Fruit fly (Drosophila melanogaster): ENCODE results near the gene CG1503.

CG1503 gene

dm6 chrX:21106269-21106668, at the start of gene CG1503:
TSS of gene CG1503 (minus strand) at chrX:21106369.
- TF ChIP-seq sv (GFP tag; optimal IDR thresholded peaks at IDR 0.05) (no peak), Hr83 (GFP tag; optimal IDR thresholded peaks at IDR 0.05; ENCODE audit: poor library complexity, severe bottlenecking) (no peak), Mio (GFP tag; optimal IDR thresholded peaks at IDR 0.05) (no peak), psq (GFP tag; optimal IDR thresholded peaks at IDR 0.05) (no peak), foxo (GFP tag; optimal IDR thresholded peaks at IDR 0.05) (no peak), brk (GFP tag; optimal IDR thresholded peaks at IDR 0.05) (no peak), woc (GFP tag; optimal IDR thresholded peaks at IDR 0.05) (no peak), rgr (GFP tag; optimal IDR thresholded peaks at IDR 0.05) (no peak), Hnf4 (GFP tag; optimal IDR thresholded peaks at IDR 0.05) (no peak), Abd-B (GFP tag; optimal IDR thresholded peaks at IDR 0.05) (no peak), CG32264 (GFP tag; optimal IDR thresholded peaks at IDR 0.05) (no peak), Jra (GFP tag; optimal IDR thresholded peaks at IDR 0.05) (no peak), tai (GFP tag; optimal IDR thresholded peaks at IDR 0.05) (no peak), h (GFP tag; optimal IDR thresholded peaks at IDR 0.05) (no peak), usp (GFP tag; optimal IDR thresholded peaks at IDR 0.05) (no peak), GATAd (GFP tag; optimal IDR thresholded peaks at IDR 0.05) (no peak), HLH106 (tag; optimal IDR thresholded peaks at IDR 0.05) (no peak), dmrt93B (GFP tag; optimal IDR thresholded peaks at IDR 0.05) (no peak), Hr78 (GFP tag; optimal IDR thresholded peaks at IDR 0.05) (no peak), sage (GFP tag; optimal IDR thresholded peaks at IDR 0.05) (no peak)

DNA sequence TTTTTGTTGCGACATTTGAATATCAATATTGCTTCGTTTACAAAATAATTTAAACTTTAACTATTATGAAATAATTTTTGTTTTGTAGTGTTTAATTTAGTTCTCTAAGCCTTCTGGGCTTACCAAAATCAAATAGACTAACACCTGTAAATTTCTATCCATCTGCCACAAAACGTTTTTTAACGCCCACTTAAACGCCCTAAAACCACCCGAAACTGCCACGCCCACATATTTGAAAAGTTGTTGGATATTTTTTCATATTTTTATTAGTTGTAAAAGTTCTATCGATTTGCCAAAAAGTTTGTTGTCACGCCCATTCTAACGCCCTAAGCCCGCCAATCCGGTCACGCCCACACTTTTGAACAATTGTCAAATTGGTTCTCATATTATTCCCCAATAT, 40.8 kb upstream of the CG1503 start, which contains the start of gene CG45154:
Gene CG45154, minus strand, starts transcription at position 101 of the 400 bp plus-strand sequence.
- TF ChIP-seq brk (GFP tag; optimal IDR thresholded peaks at IDR 0.05) (no peak), CrebA (GFP tag; optimal IDR thresholded peaks at IDR 0.05; ENCODE audit: borderline replicate concordance) (no peak), woc (GFP tag; optimal IDR thresholded peaks at IDR 0.05) (no peak), pan (optimal IDR thresholded peaks at IDR 0.05) (no peak), Abd-B (GFP tag; optimal IDR thresholded peaks at IDR 0.05) (no peak), ey (GFP tag; optimal IDR thresholded peaks at IDR 0.05) (no peak), Jra (GFP tag; optimal IDR thresholded peaks at IDR 0.05) (no peak)

DNA sequence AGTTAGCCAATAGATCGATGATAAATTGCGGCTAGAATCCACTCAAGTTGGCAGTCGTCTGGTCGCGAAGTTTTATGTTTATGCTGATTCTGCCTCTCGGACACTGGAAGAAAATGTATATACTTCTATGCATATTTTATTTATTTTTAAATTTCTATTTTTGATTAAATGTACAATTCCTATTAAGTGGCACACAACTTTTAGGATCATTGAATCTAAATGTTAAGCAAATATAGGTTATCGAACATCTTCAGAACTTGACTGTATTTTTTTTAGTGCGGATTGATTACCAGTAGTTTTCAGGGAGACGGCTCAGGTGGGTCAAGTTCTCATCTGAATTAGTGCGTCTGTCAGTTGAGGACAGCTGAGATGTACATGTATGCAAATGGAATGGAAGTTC, 21.1 kb upstream of the CG1503 start:
- TF ChIP-seq psq (GFP tag; optimal IDR thresholded peaks at IDR 0.05): peak; percentile 9
- peak; percentile 12 for TF ChIP-seq HLH106 (tag; optimal IDR thresholded peaks at IDR 0.05)
- TF ChIP-seq fru (GFP tag; optimal IDR thresholded peaks at IDR 0.05): peak; percentile 26
- TF ChIP-seq CG32264 (GFP tag; optimal IDR thresholded peaks at IDR 0.05): no peak
- peak; percentile 9 for TF ChIP-seq rgr (GFP tag; optimal IDR thresholded peaks at IDR 0.05)
- TF ChIP-seq CrebA (GFP tag; optimal IDR thresholded peaks at IDR 0.05; ENCODE audit: borderline replicate concordance): no peak
- TF ChIP-seq foxo (GFP tag; optimal IDR thresholded peaks at IDR 0.05): peak in 1 of 2 experiments; percentile 25
- no peak for TF ChIP-seq woc (GFP tag; optimal IDR thresholded peaks at IDR 0.05)
- TF ChIP-seq h (GFP tag; optimal IDR thresholded peaks at IDR 0.05): peak; percentile 10

DNA sequence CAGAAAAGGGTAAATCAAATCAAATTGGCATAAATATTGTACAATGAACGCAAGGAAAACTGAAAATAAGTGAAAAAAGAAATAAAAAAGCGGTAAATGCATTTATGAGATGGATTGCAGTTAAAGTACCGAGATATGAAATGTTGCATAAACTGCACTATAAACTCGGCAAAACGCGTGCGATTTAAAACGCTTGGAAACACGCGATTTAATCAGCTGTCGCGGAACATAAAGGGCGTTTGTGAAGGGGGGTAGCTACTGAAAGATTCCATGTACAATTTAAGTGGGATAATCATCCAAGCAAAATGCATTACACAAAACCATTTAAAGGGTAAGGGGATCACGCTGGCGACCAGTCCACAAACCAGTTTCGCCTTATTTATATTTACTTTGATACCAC, 20.6 kb upstream of the CG1503 start:
- TF ChIP-seq CG32264 (GFP tag; optimal IDR thresholded peaks at IDR 0.05): no peak

DNA sequence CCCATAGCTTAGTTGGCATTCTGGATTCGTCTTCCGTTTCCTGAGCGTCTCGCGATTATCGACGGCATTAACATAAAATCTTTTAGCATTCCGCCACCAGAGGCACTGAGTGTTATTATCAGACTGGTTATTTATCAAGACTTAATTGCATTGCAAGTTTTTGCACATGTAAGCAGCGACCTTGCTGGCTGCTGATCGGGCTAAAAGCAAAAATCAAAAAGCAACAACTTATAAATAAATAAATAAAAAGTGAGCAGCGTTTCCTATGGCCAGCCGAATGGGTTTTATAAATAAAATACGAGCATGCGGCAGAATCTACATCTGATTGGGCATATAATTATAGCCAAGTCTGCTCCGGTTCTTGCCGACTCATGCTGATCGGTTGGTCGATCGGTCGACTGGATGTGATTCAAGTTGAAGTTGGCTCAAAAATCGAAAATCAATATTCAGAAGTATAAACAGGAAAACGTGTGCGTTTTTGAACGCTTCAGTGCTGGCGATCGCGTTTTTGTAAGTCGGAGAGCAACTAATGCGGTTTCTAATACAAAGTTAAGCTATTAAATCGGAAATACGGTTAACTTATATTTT, 19.9 kb upstream of the CG1503 start:
- TF ChIP-seq Abd-B (GFP tag; optimal IDR thresholded peaks at IDR 0.05) (no peak), fru (GFP tag; optimal IDR thresholded peaks at IDR 0.05) (no peak)

DNA sequence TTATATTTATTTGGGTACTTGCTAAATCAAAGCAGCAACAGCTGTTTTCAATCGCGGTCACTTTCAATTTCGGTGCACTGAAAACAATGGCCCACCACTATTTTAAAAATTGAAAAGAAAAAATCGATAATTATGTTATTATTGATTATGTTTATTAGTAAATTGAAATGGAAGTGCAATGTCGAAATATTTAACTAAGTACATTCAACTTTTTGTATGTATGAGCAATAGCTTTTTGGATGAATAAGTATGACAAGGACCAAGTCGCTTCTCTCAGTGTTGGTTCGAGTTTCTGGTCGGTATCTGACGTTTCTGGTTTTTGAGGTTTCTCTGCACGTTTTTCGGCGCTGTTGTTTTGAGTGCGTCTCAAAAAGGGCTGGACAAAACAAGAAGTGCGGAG, 18.0 kb upstream of the CG1503 start:
- TF ChIP-seq Hr78 (GFP tag; optimal IDR thresholded peaks at IDR 0.05) (no peak), woc (GFP tag; optimal IDR thresholded peaks at IDR 0.05) (peak; percentile 67), psq (GFP tag; optimal IDR thresholded peaks at IDR 0.05) (peak; percentile 85), tai (GFP tag; optimal IDR thresholded peaks at IDR 0.05) (peak; percentile 55), Abd-B (GFP tag; optimal IDR thresholded peaks at IDR 0.05) (no peak), usp (GFP tag; optimal IDR thresholded peaks at IDR 0.05) (no peak), pan (optimal IDR thresholded peaks at IDR 0.05) (no peak), jim (GFP tag; optimal IDR thresholded peaks at IDR 0.05) (no peak), Hnf4 (GFP tag; optimal IDR thresholded peaks at IDR 0.05) (peak; percentile 76), rgr (GFP tag; optimal IDR thresholded peaks at IDR 0.05) (peak; percentile 88), dsf (GFP tag; optimal IDR thresholded peaks at IDR 0.05; ENCODE audit: borderline replicate concordance) (peak; percentile 30), fru (GFP tag; optimal IDR thresholded peaks at IDR 0.05) (peak; percentile 86), Jra (GFP tag; optimal IDR thresholded peaks at IDR 0.05) (peak; percentile 46), GATAd (GFP tag; optimal IDR thresholded peaks at IDR 0.05) (peak; percentile 15), Mio (GFP tag; optimal IDR thresholded peaks at IDR 0.05) (no peak), HLH106 (tag; optimal IDR thresholded peaks at IDR 0.05) (peak; percentile 84), lola (GFP tag; optimal IDR thresholded peaks at IDR 0.05) (no peak), Dfd (GFP tag; optimal IDR thresholded peaks at IDR 0.05) (no peak), ey (GFP tag; optimal IDR thresholded peaks at IDR 0.05) (peak; percentile 86), sage (GFP tag; optimal IDR thresholded peaks at IDR 0.05) (peak; percentile 76), Hr83 (GFP tag; optimal IDR thresholded peaks at IDR 0.05; ENCODE audit: poor library complexity, severe bottlenecking) (no peak), dmrt93B (GFP tag; optimal IDR thresholded peaks at IDR 0.05) (peak; percentile 70), Myc (optimal IDR thresholded peaks at IDR 0.05) (no peak), dl (GFP tag; optimal IDR thresholded peaks at IDR 0.05; ENCODE audit: insufficient read depth in 1 of 2, partially characterized antibody in 2 of 2) (no peak), CG32264 (GFP tag; optimal IDR thresholded peaks at IDR 0.05) (peak; percentile 49), Sp1 (GFP tag; optimal IDR thresholded peaks at IDR 0.05) (peak; percentile 85), Vsx2 (GFP tag; optimal IDR thresholded peaks at IDR 0.05; ENCODE audit: partially characterized antibody) (no peak), Dif (GFP tag; optimal IDR thresholded peaks at IDR 0.05; ENCODE audit: partially characterized antibody) (no peak), Rel (GFP tag; optimal IDR thresholded peaks at IDR 0.05) (peak; percentile 8), Rel (tag; optimal IDR thresholded peaks at IDR 0.05) (peak; percentile 19)
